Fruit fly (Drosophila melanogaster): ENCODE data around the gene ovo.

- TF ChIP-seq bab1 (GFP tag; optimal IDR thresholded peaks at IDR 0.05), result no peak
- no peak for TF ChIP-seq kay (GFP tag; ENCODE audit: borderline replicate concordance)
- TF ChIP-seq CG11617 (GFP tag; optimal IDR thresholded peaks at IDR 0.05), result no peak
- no peak for TF ChIP-seq CG1620 (GFP tag; optimal IDR thresholded peaks at IDR 0.05)
- TF ChIP-seq Mnt (GFP tag; optimal IDR thresholded peaks at IDR 0.05), result no peak
- no peak for TF ChIP-seq cic (GFP tag; optimal IDR thresholded peaks at IDR 0.05)
These were observed 38.1 kb downstream of the ovo start for dm6 chrX:5085964-5086707.

Data from whole organism, adult.